Fruit fly (Drosophila melanogaster): Measurements from ENCODE around the gene Nprl3.

- TF ChIP-seq pan (optimal IDR thresholded peaks at IDR 0.05): no peak
- no peak for TF ChIP-seq psq (optimal IDR thresholded peaks at IDR 0.05)
Observed at dm6 chr3L:13996992-13997391, 4.7 kb downstream of the Nprl3 start, which contains the start of gene CG17361.

Data from whole organism.